Fruit fly (Drosophila melanogaster) whole organism, embryonic: ENCODE data around the gene Ifrd1.

Source experiments
- Ada2b ChIP-seq: fragments of 200-800 bp; sonication (Bioruptor generic); IDR thresholded peaks from 2 replicates; pipeline ENCODE4 v1.3.6; 2022; ENCODE audit warnings: missing biosample characterization, missing genetic modification characterization
- Aef1 ChIP-seq: fragments of 200-800 bp; sonication (Bioruptor generic); IDR thresholded peaks from 3 replicates; pipeline ENCODE4 v1.3.6; 2022; ENCODE audit warnings: missing biosample characterization, missing genetic modification characterization
- CG10267 ChIP-seq: fragments of 200-800 bp; sonication (Bioruptor generic); optimal IDR thresholded peaks from 2 replicates; lab custom pipeline; 2018; ENCODE audit warnings: missing biosample characterization, mild to moderate bottlenecking, missing genetic modification characterization, moderate library complexity
- CG12219 ChIP-seq: fragments of 200-800 bp; sonication (Bioruptor generic); optimal IDR thresholded peaks from 3 replicates; lab custom pipeline; 2018; ENCODE audit warnings: missing biosample characterization, mild to moderate bottlenecking, missing genetic modification characterization
- CG13123 ChIP-seq: fragments of 200-800 bp; sonication (Bioruptor generic); optimal IDR thresholded peaks from 2 replicates; lab custom pipeline; 2016; ENCODE audit warnings: missing biosample characterization, missing genetic modification characterization
- CG13775 ChIP-seq: fragments of 200-800 bp; sonication (Bioruptor generic); optimal IDR thresholded peaks from 3 replicates; lab custom pipeline; 2017; ENCODE audit warnings: missing biosample characterization, mild to moderate bottlenecking, missing genetic modification characterization
- CG15479 ChIP-seq: fragments of 200-800 bp; sonication (Bioruptor generic); optimal IDR thresholded peaks from 3 replicates; lab custom pipeline; 2019; ENCODE audit warnings: missing biosample characterization, mild to moderate bottlenecking, missing genetic modification characterization, moderate library complexity
- CG15601 ChIP-seq: fragments of 200-800 bp; sonication (Bioruptor generic); optimal IDR thresholded peaks from 3 replicates; lab custom pipeline; 2019; ENCODE audit warnings: missing biosample characterization, mild to moderate bottlenecking, missing genetic modification characterization, moderate library complexity
- CG15696 ChIP-seq: fragments of 200-800 bp; sonication (Bioruptor generic); optimal IDR thresholded peaks from 2 replicates; lab custom pipeline; 2019; ENCODE audit warnings: missing biosample characterization, mild to moderate bottlenecking, missing genetic modification characterization, moderate library complexity
- CG17186 ChIP-seq: fragments of 200-800 bp; sonication (Bioruptor generic); optimal IDR thresholded peaks from 3 replicates; lab custom pipeline; 2017; ENCODE audit warnings: missing biosample characterization, missing genetic modification reagents, missing genetic modification characterization
- CG17328 ChIP-seq: fragments of 200-800 bp; sonication (Bioruptor generic); IDR thresholded peaks from 2 replicates; pipeline ENCODE4 v1.3.6; 2022; ENCODE audit warnings: missing biosample characterization, missing genetic modification characterization
- CG17359 ChIP-seq: fragments of 200-800 bp; sonication (Bioruptor generic); optimal IDR thresholded peaks from 3 replicates; lab custom pipeline; 2018; ENCODE audit warnings: missing biosample characterization, mild to moderate bottlenecking, missing genetic modification characterization, moderate library complexity
- CG2199 ChIP-seq: fragments of 200-800 bp; sonication (Bioruptor generic); IDR thresholded peaks from 3 replicates; pipeline ENCODE4 v1.3.6; 2022; ENCODE audit warnings: missing biosample characterization, missing genetic modification characterization
- CG2678 ChIP-seq: fragments of 200-800 bp; sonication (Bioruptor generic); optimal IDR thresholded peaks from 3 replicates; lab custom pipeline; 2019; ENCODE audit warnings: missing biosample characterization, mild to moderate bottlenecking, missing genetic modification characterization, moderate library complexity
- CG3995 ChIP-seq: fragments of 200-800 bp; sonication (Bioruptor generic); optimal IDR thresholded peaks from 3 replicates; lab custom pipeline; 2016; ENCODE audit warnings: missing biosample characterization, missing genetic modification characterization
- CG6689 ChIP-seq: fragments of 200-800 bp; sonication (Bioruptor generic); IDR thresholded peaks from 2 replicates; pipeline ENCODE4 v1.3.6; 2022; ENCODE audit warnings: missing biosample characterization, missing genetic modification characterization
- CG7556 ChIP-seq: fragments of 200-800 bp; sonication (Bioruptor generic); optimal IDR thresholded peaks from 2 replicates; lab custom pipeline; 2017; ENCODE audit warnings: missing biosample characterization, mild to moderate bottlenecking, missing genetic modification characterization
- CG7963 ChIP-seq: fragments of 200-800 bp; sonication (Bioruptor generic); IDR thresholded peaks from 3 replicates; pipeline ENCODE4 v1.3.6; 2022; ENCODE audit warnings: missing biosample characterization, missing genetic modification characterization; ENCODE audit not compliant: partially characterized antibody
- CG8089 ChIP-seq: fragments of 200-800 bp; sonication (Bioruptor generic); optimal IDR thresholded peaks from 3 replicates; lab custom pipeline; 2016; ENCODE audit warnings: missing biosample characterization, missing genetic modification characterization
- CoRest ChIP-seq: fragments of 200-800 bp; sonication (Bioruptor generic); optimal IDR thresholded peaks from 3 replicates; lab custom pipeline; 2018; ENCODE audit warnings: missing biosample characterization, mild to moderate bottlenecking, missing genetic modification characterization, moderate library complexity
- D ChIP-seq, 2 experiments: fragments of 200-800 bp in 1 of 2; fragments of >200 bp in 1 of 2; sonication (Bioruptor generic) in 1 of 2; optimal IDR thresholded peaks; 2 replicates in 1 of 2; 3 replicates in 1 of 2; lab custom pipeline; 2017; ENCODE audit warnings: mild to moderate bottlenecking in 1 of 2, missing biosample characterization in 1 of 2, missing genetic modification characterization in 1 of 2, missing genetic modification reagents in 1 of 2
- Dref ChIP-seq: fragments of 200-800 bp; sonication (Bioruptor generic); IDR thresholded peaks from 2 replicates; pipeline ENCODE4 v1.3.6; 2022; ENCODE audit warnings: missing biosample characterization, missing genetic modification characterization
- Fer1 ChIP-seq: fragments of 200-800 bp; sonication (Bioruptor generic); optimal IDR thresholded peaks from 2 replicates; lab custom pipeline; 2017; ENCODE audit warnings: missing biosample characterization, mild to moderate bottlenecking, missing genetic modification characterization
- Fer2 ChIP-seq: fragments of 200-800 bp; sonication (Bioruptor generic); optimal IDR thresholded peaks from 2 replicates; lab custom pipeline; 2018; ENCODE audit warnings: missing biosample characterization, mild to moderate bottlenecking, missing genetic modification characterization, moderate library complexity
- Hey ChIP-seq: fragments of 200-800 bp; sonication (Bioruptor generic); optimal IDR thresholded peaks from 3 replicates; lab custom pipeline; 2018; ENCODE audit warnings: missing biosample characterization, mild to moderate bottlenecking, missing genetic modification characterization
- Hmr ChIP-seq: fragments of 200-800 bp; sonication (Bioruptor generic); optimal IDR thresholded peaks from 3 replicates; lab custom pipeline; 2017; ENCODE audit warnings: mild to moderate bottlenecking, missing biosample characterization, missing genetic modification reagents, missing genetic modification characterization
- Hr3 ChIP-seq: fragments of 200-800 bp; sonication (Bioruptor generic); optimal IDR thresholded peaks from 3 replicates; lab custom pipeline; 2016; ENCODE audit warnings: missing biosample characterization, missing genetic modification characterization
- Hsf ChIP-seq: fragments of 200-800 bp; sonication (Bioruptor generic); optimal IDR thresholded peaks from 3 replicates; lab custom pipeline; 2016; ENCODE audit warnings: missing biosample characterization, missing genetic modification characterization
- Lim3 ChIP-seq: fragments of 200-800 bp; sonication (Bioruptor generic); IDR thresholded peaks from 2 replicates; pipeline ENCODE4 v1.3.6; 2022; ENCODE audit warnings: missing biosample characterization, missing genetic modification characterization
- Oli ChIP-seq: fragments of 200-800 bp; sonication (Bioruptor generic); optimal IDR thresholded peaks from 2 replicates; lab custom pipeline; 2018; ENCODE audit warnings: missing biosample characterization, mild to moderate bottlenecking, missing genetic modification characterization, moderate library complexity
- Taf1 ChIP-seq: fragments of 200-800 bp; sonication (Bioruptor generic); IDR thresholded peaks from 2 replicates; pipeline ENCODE4 v1.3.6; 2022; ENCODE audit warnings: missing biosample characterization, missing genetic modification characterization
- YL-1 ChIP-seq: fragments of 200-800 bp; sonication (Bioruptor generic); optimal IDR thresholded peaks from 3 replicates; lab custom pipeline; 2017; ENCODE audit warnings: missing biosample characterization, mild to moderate bottlenecking, missing genetic modification characterization
- chn ChIP-seq: fragments of 200-800 bp; sonication (Bioruptor generic); optimal IDR thresholded peaks from 2 replicates; lab custom pipeline; 2016; ENCODE audit warnings: missing biosample characterization, missing genetic modification characterization
- crc ChIP-seq: fragments of 200-800 bp; sonication (Bioruptor generic); optimal IDR thresholded peaks from 2 replicates; lab custom pipeline; 2016; ENCODE audit warnings: missing biosample characterization, missing genetic modification characterization
- cwo ChIP-seq: fragments of 200-800 bp; sonication (Bioruptor generic); optimal IDR thresholded peaks from 3 replicates; lab custom pipeline; 2017; ENCODE audit warnings: missing biosample characterization, missing genetic modification characterization, mild to moderate bottlenecking, moderate library complexity, missing genetic modification reagents
- esg ChIP-seq: fragments of 200-800 bp; sonication (Bioruptor generic); conservative IDR thresholded peaks from 2 replicates; pipeline ENCODE4 v1.3.6; 2022; ENCODE audit warnings: missing biosample characterization, missing genetic modification characterization
- exex ChIP-seq: fragments of 200-800 bp; sonication (Bioruptor generic); optimal IDR thresholded peaks from 4 replicates; lab custom pipeline; 2018; ENCODE audit warnings: missing biosample characterization, mild to moderate bottlenecking, missing genetic modification characterization, moderate library complexity
- eyg ChIP-seq: fragments of 200-800 bp; sonication (Bioruptor generic); optimal IDR thresholded peaks from 3 replicates; lab custom pipeline; 2016; ENCODE audit warnings: missing biosample characterization, missing genetic modification characterization
- fd96Cb ChIP-seq: fragments of 200-800 bp; sonication (Bioruptor generic); optimal IDR thresholded peaks from 2 replicates; lab custom pipeline; 2018; ENCODE audit warnings: missing biosample characterization, mild to moderate bottlenecking, missing genetic modification characterization, moderate library complexity
- jing ChIP-seq: fragments of 200-800 bp; sonication (Bioruptor generic); optimal IDR thresholded peaks from 2 replicates; lab custom pipeline; 2018; ENCODE audit warnings: missing biosample characterization, mild to moderate bottlenecking, missing genetic modification characterization
- lab ChIP-seq: fragments of 200-800 bp; sonication (Bioruptor generic); optimal IDR thresholded peaks from 3 replicates; lab custom pipeline; 2017; ENCODE audit warnings: missing biosample characterization, missing genetic modification characterization, mild to moderate bottlenecking, moderate library complexity, missing genetic modification reagents
- prd ChIP-seq, 3 experiments: fragments of >200 bp in 2 of 3; fragments of 200-800 bp in 1 of 3; sonication (Bioruptor generic) in 1 of 3; optimal IDR thresholded peaks in 2 of 3; IDR thresholded peaks in 1 of 3; 2 replicates in 2 of 3; 3 replicates in 1 of 3; pipeline versions ENCODE4 v1.3.6 to Lab custom; 2017 to 2022; ENCODE audit warnings: missing biosample characterization in 1 of 3, missing genetic modification characterization in 1 of 3
- pros ChIP-seq: fragments of 200-800 bp; sonication (Bioruptor generic); optimal IDR thresholded peaks from 3 replicates; lab custom pipeline; 2019; ENCODE audit warnings: missing biosample characterization, mild to moderate bottlenecking, missing genetic modification characterization, moderate library complexity
- shn ChIP-seq: fragments of 200-800 bp; sonication (Bioruptor generic); optimal IDR thresholded peaks from 3 replicates; lab custom pipeline; 2016; ENCODE audit warnings: missing biosample characterization, missing genetic modification characterization
- sim ChIP-seq: fragments of 200-800 bp; sonication (Bioruptor generic); IDR thresholded peaks from 2 replicates; pipeline ENCODE4 v1.3.6; 2022; ENCODE audit warnings: missing biosample characterization, missing genetic modification characterization
- vnd ChIP-seq: fragments of 200-800 bp; sonication (Bioruptor generic); IDR thresholded peaks from 3 replicates; pipeline ENCODE4 v1.3.6; 2022; ENCODE audit warnings: missing biosample characterization, missing genetic modification characterization; ENCODE audit not compliant: partially characterized antibody
- wek ChIP-seq: fragments of 200-800 bp; sonication (Bioruptor generic); optimal IDR thresholded peaks from 3 replicates; lab custom pipeline; 2018; ENCODE audit warnings: missing biosample characterization, mild to moderate bottlenecking, missing genetic modification characterization, moderate library complexity
- yki ChIP-seq: fragments of >200 bp; optimal IDR thresholded peaks from 3 replicates; lab custom pipeline; 2018
- zen2 ChIP-seq: fragments of 200-800 bp; sonication (Bioruptor generic); IDR thresholded peaks from 3 replicates; pipeline ENCODE4 v1.3.6; 2022; ENCODE audit warnings: missing biosample characterization, missing genetic modification characterization; ENCODE audit not compliant: partially characterized antibody

The Ifrd1 gene

DNA sequence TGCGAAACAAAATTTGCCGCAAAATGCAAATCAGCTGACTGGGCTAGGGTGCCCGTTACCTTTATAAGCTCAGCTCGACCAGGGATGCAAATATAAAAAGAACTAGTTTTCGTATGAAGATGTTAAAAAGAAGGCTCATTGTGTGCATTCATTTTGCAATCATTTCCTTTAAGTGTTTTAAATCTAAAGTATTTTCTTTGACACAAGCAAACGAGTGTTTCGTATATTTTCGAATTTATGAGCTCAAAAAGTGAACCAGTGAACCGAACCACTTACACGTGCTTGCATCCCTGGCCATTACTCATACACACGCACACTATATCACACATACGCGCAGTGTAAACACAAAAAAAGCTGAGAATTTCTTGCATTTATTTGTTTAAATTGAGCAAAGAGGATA, 3.9 kb upstream of the Ifrd1 start, which contains the start of the genes Prx6a and Sbat (continued):
- TF ChIP-seq CG13123 (peak; percentile 56), CG17359 (tag; lab: Kevin White, UChicago) (peak; percentile 72), Taf1 (GFP tag; lab: Robert Waterston, UW) (peak; percentile 58; the same call in 1 of the 2 replicates), CG7556 (peak; percentile 33), CG15601 (tag; lab: Kevin White, UChicago) (peak; percentile 53), sim (GFP tag; lab: Robert Waterston, UW) (no peak), zen2 (GFP tag; lab: Robert Waterston, UW) (no peak), fd96Cb (tag; lab: Kevin White, UChicago) (peak; percentile 60), Hey (peak; percentile 2), Ada2b (GFP tag; lab: Robert Waterston, UW) (peak; percentile 62; the same call in 1 of the 2 replicates), CoRest (tag; lab: Kevin White, UChicago) (peak; percentile 86), CG7963 (GFP tag; lab: Robert Waterston, UW) (no peak), yki (lab: Kevin White, UChicago) (peak; percentile 7), CG13775 (GFP tag; lab: Kevin White, UChicago) (peak; percentile 69), jing (GFP tag; lab: Kevin White, UChicago) (peak; percentile 49), Aef1 (GFP tag; lab: Robert Waterston, UW) (peak; percentile 67), CG6689 (GFP tag; lab: Robert Waterston, UW) (peak; percentile 69; the same call in 1 of the 2 replicates), Dref (peak; percentile 34; the same call in 1 of the 2 replicates), eyg (GFP tag; lab: Kevin White, UChicago) (no peak), Hmr (GFP tag; lab: Kevin White, UChicago) (peak; percentile 78), CG8089 (GFP tag; lab: Kevin White, UChicago) (peak; percentile 45), exex (tag; lab: Kevin White, UChicago) (peak; percentile 55), CG15479 (GFP tag; lab: Kevin White, UChicago) (no peak), Hsf (GFP tag; lab: Kevin White, UChicago) (peak; percentile 75), crc (GFP tag; lab: Kevin White, UChicago) (no peak), CG10267 (tag; lab: Kevin White, UChicago) (peak; percentile 58), Fer1 (GFP tag; lab: Kevin White, UChicago) (peak; percentile 81), CG12219 (GFP tag; lab: Kevin White, UChicago) (peak; percentile 45), D (optimal IDR thresholded peaks at IDR 0.05; lab: Kevin White, UChicago) (no peak), D (GFP tag; optimal IDR thresholded peaks at IDR 0.05; lab: Kevin White, UChicago) (peak; percentile 40), prd (optimal IDR thresholded peaks at IDR 0.05; lab: Kevin White, UChicago) (no peak), prd (GFP tag; IDR thresholded peaks at IDR 0.05; lab: Robert Waterston, UW) (peak; percentile 80), lab (GFP tag; lab: Kevin White, UChicago) (peak; percentile 83), CG17186 (GFP tag; lab: Kevin White, UChicago) (peak; percentile 23), CG17328 (peak; percentile 36; the same call in 1 of the 2 replicates), shn (peak; percentile 75), chn (GFP tag; lab: Kevin White, UChicago) (peak; percentile 62), YL-1 (GFP tag; lab: Kevin White, UChicago) (no peak), Hr3 (GFP tag; lab: Kevin White, UChicago) (peak; percentile 56), cwo (GFP tag; lab: Kevin White, UChicago) (peak; percentile 30), esg (GFP tag; lab: Robert Waterston, UW) (peak; percentile 64), Oli (peak; percentile 52), vnd (GFP tag; lab: Robert Waterston, UW) (no peak), CG3995 (GFP tag; lab: Kevin White, UChicago) (peak; percentile 34), pros (no peak), CG2678 (tag; lab: Kevin White, UChicago) (peak; percentile 81), wek (no peak), CG2199 (GFP tag; lab: Robert Waterston, UW) (no peak), CG15696 (tag; lab: Kevin White, UChicago) (peak; percentile 76), Fer2 (peak; percentile 66), Lim3 (GFP tag; lab: Robert Waterston, UW) (no peak)
